Worm (Caenorhabditis elegans) whole organism, L4 larva: ENCODE measurements around the gene ZK1098.3.

Source experiments
- ama-1 ChIP-seq: fragments of 150-350 bp; optimal IDR thresholded peaks from 2 replicates; lab custom pipeline; 2014; ENCODE audit warnings: inconsistent platforms, mixed read lengths
- ceh-82 ChIP-seq: sonication (generic microtip); optimal IDR thresholded peaks from 2 replicates; lab custom pipeline; 2017; ENCODE audit warnings: missing biosample characterization, missing genetic modification characterization
- egl-43 ChIP-seq: fragments of 200-800 bp; sonication (Bioruptor generic); IDR thresholded peaks from 2 replicates; pipeline ENCODE4 v1.3.6; 2022; ENCODE audit warnings: missing genetic modification reagents, missing genetic modification characterization, missing compliant biosample characterization
- fkh-10 ChIP-seq: fragments of 150-350 bp; optimal IDR thresholded peaks from 2 replicates; lab custom pipeline; 2014; ENCODE audit warnings: missing biosample characterization, missing genetic modification reagents, missing genetic modification characterization
- unc-62 ChIP-seq, 3 experiments: fragments of 150-350 bp in 1 of 3; sonication (generic microtip); optimal IDR thresholded peaks in 2 of 3; peaks in 1 of 3; 1 replicate in 1 of 3; 2 replicates in 2 of 3; lab custom pipeline; 2014 to 2017; ENCODE audit warnings: missing biosample characterization in 3 of 3, missing genetic modification characterization in 3 of 3, missing genetic modification reagents in 3 of 3, missing genotype in 1 of 3
- zfp-3 ChIP-seq: fragments of 200-800 bp; sonication (Bioruptor generic); conservative IDR thresholded peaks from 2 replicates; pipeline ENCODE4 v1.3.6; 2022; ENCODE audit warnings: missing genetic modification reagents, missing genetic modification characterization, missing compliant biosample characterization

DNA sequence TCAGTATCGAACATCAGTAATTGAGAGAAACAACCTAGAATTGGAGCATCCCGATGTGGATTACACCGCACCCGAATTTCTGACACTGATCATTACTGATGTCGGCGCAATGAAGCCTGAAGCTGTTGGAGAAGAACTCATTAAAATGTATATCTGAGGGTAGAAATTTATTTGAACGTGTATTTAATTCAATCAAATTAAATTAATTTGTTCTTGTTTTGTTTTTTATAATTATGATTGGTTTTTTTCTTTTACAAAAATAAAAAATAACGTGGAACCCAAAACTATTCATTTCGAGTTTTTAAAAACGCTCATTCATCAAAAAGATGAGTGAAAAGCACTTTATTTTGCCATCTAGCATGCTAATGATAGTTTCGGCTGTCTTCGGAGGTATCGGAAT lies 5.6 kb upstream of the ZK1098.3 start, which contains the start of gene ZK1098.9:
- TF ChIP-seq ama-1 (lab: Kevin White, UChicago) (no peak), unc-62 (GFP tag; optimal IDR thresholded peaks at IDR 0.05 in 1 of 2; lab: Kevin White, UChicago) (no peak), unc-62 (tag; optimal IDR thresholded peaks at IDR 0.05; lab: Kevin White, UChicago) (no peak), ceh-82 (tag; lab: Kevin White, UChicago) (no peak), zfp-3 (GFP tag; lab: Robert Waterston, UW) (no peak), egl-43 (no peak), fkh-10 (GFP tag; lab: Kevin White, UChicago) (no peak)
